Fruit fly (Drosophila melanogaster) whole organism, larva: ENCODE results near the gene ida.

Source experiments
- noc ChIP-seq: fragments of 200-800 bp; sonication (Bioruptor generic); optimal IDR thresholded peaks from 3 replicates; lab custom pipeline; 2019; ENCODE audit warnings: missing biosample characterization, mild to moderate bottlenecking, missing genetic modification characterization, moderate library complexity

ida gene

dm6 chr3L:3951875-3952274 lies 46.7 kb downstream of the ida start:
- no peak for TF ChIP-seq noc (tag; lab: Kevin White, UChicago)

DNA sequence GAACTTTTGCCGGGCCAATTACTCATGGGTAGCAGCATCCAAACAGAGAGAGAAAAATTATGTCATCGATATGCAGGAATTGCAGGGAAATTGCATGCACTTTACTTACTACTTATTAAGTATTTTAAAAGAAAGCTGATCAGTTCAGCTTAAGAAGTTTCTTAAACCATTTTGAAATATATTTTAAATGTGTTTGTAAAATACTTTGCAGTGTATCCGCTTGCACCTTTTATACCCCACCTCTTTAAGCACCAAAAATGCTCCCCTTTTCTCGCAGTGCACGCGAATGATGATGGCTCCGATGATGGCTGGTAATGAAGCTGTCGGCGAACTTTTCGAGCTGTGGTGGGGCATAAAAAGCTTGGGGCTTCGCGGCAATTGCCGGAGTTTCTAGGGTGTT lies 47.3 kb downstream of the ida start, which contains the start of gene CG14984:
TSS of gene CG14984 (minus strand) at position 83 of the 400 bp plus-strand sequence.
- peak; percentile 83 for TF ChIP-seq noc (tag; lab: Kevin White, UChicago)
